Fruit fly (Drosophila melanogaster) whole organism, embryonic: ENCODE data around the gene CG43446.

Source experiments
- Atf-2 ChIP-seq: fragments of 200-800 bp; sonication (Bioruptor generic); optimal IDR thresholded peaks from 2 replicates; lab custom pipeline; 2016; ENCODE audit warnings: missing biosample characterization, missing genetic modification characterization
- CG11247 ChIP-seq: fragments of 200-800 bp; sonication (Bioruptor generic); IDR thresholded peaks from 2 replicates; pipeline ENCODE4 v1.3.6; 2022; ENCODE audit warnings: missing biosample characterization, missing genetic modification characterization
- CG11696 ChIP-seq: fragments of 200-800 bp; sonication (Bioruptor generic); IDR thresholded peaks from 2 replicates; pipeline ENCODE4 v1.3.6; 2022; ENCODE audit warnings: missing biosample characterization, missing genetic modification characterization
- CG13775 ChIP-seq: fragments of 200-800 bp; sonication (Bioruptor generic); optimal IDR thresholded peaks from 3 replicates; lab custom pipeline; 2017; ENCODE audit warnings: missing biosample characterization, mild to moderate bottlenecking, missing genetic modification characterization
- CG14860 ChIP-seq: fragments of 200-800 bp; sonication (Bioruptor generic); IDR thresholded peaks from 3 replicates; pipeline ENCODE4 v1.3.6; 2022; ENCODE audit warnings: missing biosample characterization, missing genetic modification characterization; ENCODE audit not compliant: partially characterized antibody
- CG15514 ChIP-seq: fragments of 200-800 bp; sonication (Bioruptor generic); optimal IDR thresholded peaks from 3 replicates; lab custom pipeline; 2017; ENCODE audit warnings: missing biosample characterization, missing genetic modification characterization, mild to moderate bottlenecking, moderate library complexity, missing genetic modification reagents
- CG15696 ChIP-seq: fragments of 200-800 bp; sonication (Bioruptor generic); optimal IDR thresholded peaks from 2 replicates; lab custom pipeline; 2019; ENCODE audit warnings: missing biosample characterization, mild to moderate bottlenecking, missing genetic modification characterization, moderate library complexity
- CG1603 ChIP-seq: fragments of 200-800 bp; sonication (Bioruptor generic); optimal IDR thresholded peaks from 2 replicates; lab custom pipeline; 2019; ENCODE audit warnings: missing biosample characterization, mild to moderate bottlenecking, missing genetic modification characterization, moderate library complexity
- CG16813 ChIP-seq: fragments of 200-800 bp; sonication (Bioruptor generic); IDR thresholded peaks from 3 replicates; pipeline ENCODE4 v1.3.6; 2022; ENCODE audit warnings: missing biosample characterization, missing genetic modification characterization; ENCODE audit not compliant: partially characterized antibody
- CG16815 ChIP-seq: fragments of 200-800 bp; sonication (Bioruptor generic); optimal IDR thresholded peaks from 3 replicates; lab custom pipeline; 2017; ENCODE audit warnings: missing biosample characterization, mild to moderate bottlenecking, missing genetic modification characterization
- CG2712 ChIP-seq: fragments of 200-800 bp; optimal IDR thresholded peaks from 3 replicates; lab custom pipeline; 2019; ENCODE audit warnings: missing biosample characterization, mild to moderate bottlenecking, missing genetic modification characterization, moderate library complexity
- CG2889 ChIP-seq: fragments of 200-800 bp; sonication (Bioruptor generic); IDR thresholded peaks from 3 replicates; pipeline ENCODE4 v1.3.6; 2022; ENCODE audit warnings: missing biosample characterization, missing genetic modification characterization
- CG3065 ChIP-seq: fragments of 200-800 bp; sonication (Bioruptor generic); optimal IDR thresholded peaks from 2 replicates; lab custom pipeline; 2016; ENCODE audit warnings: missing biosample characterization, missing genetic modification characterization
- CG31441 ChIP-seq: fragments of 200-800 bp; sonication (Bioruptor generic); IDR thresholded peaks from 2 replicates; pipeline ENCODE4 v1.3.6; 2022; ENCODE audit warnings: missing biosample characterization, missing genetic modification characterization
- CG33213 ChIP-seq: fragments of 200-800 bp; sonication (Bioruptor generic); optimal IDR thresholded peaks from 3 replicates; lab custom pipeline; 2016; ENCODE audit warnings: missing biosample characterization, missing genetic modification characterization
- CG4360 ChIP-seq: fragments of 200-800 bp; sonication (Bioruptor generic); IDR thresholded peaks from 2 replicates; pipeline ENCODE4 v1.3.6; 2022; ENCODE audit warnings: missing biosample characterization, missing genetic modification characterization
- CG7963 ChIP-seq: fragments of 200-800 bp; sonication (Bioruptor generic); IDR thresholded peaks from 3 replicates; pipeline ENCODE4 v1.3.6; 2022; ENCODE audit warnings: missing biosample characterization, missing genetic modification characterization; ENCODE audit not compliant: partially characterized antibody
- CTCF ChIP-seq: fragments of 200-800 bp; sonication (Bioruptor generic); optimal IDR thresholded peaks from 2 replicates; lab custom pipeline; 2017; ENCODE audit warnings: missing biosample characterization, mild to moderate bottlenecking, missing genetic modification characterization, moderate library complexity
- Dip3 ChIP-seq: fragments of 200-800 bp; sonication (Bioruptor generic); optimal IDR thresholded peaks from 3 replicates; lab custom pipeline; 2016; ENCODE audit warnings: missing biosample characterization, missing genetic modification characterization
- Eip74EF ChIP-seq, 2 experiments: fragments of 200-800 bp in 1 of 2; fragments of >200 bp in 1 of 2; sonication (Bioruptor generic) in 1 of 2; optimal IDR thresholded peaks; 2 replicates each; lab custom pipeline; 2017 to 2019; ENCODE audit warnings: missing biosample characterization in 2 of 2, missing genetic modification characterization in 2 of 2, mild to moderate bottlenecking in 1 of 2, moderate library complexity in 1 of 2
- Fer1 ChIP-seq: fragments of 200-800 bp; sonication (Bioruptor generic); optimal IDR thresholded peaks from 2 replicates; lab custom pipeline; 2017; ENCODE audit warnings: missing biosample characterization, mild to moderate bottlenecking, missing genetic modification characterization
- Lim3 ChIP-seq: fragments of 200-800 bp; sonication (Bioruptor generic); IDR thresholded peaks from 2 replicates; pipeline ENCODE4 v1.3.6; 2022; ENCODE audit warnings: missing biosample characterization, missing genetic modification characterization
- Lpt ChIP-seq: fragments of >200 bp; optimal IDR thresholded peaks from 2 replicates; lab custom pipeline; 2018; ENCODE audit warnings: missing biosample characterization, missing genetic modification characterization
- Side ChIP-seq: fragments of 200-800 bp; sonication (Bioruptor generic); optimal IDR thresholded peaks from 2 replicates; lab custom pipeline; 2016; ENCODE audit warnings: missing biosample characterization, missing genetic modification characterization
- Sox102F ChIP-seq: fragments of 200-800 bp; sonication (Bioruptor generic); optimal IDR thresholded peaks from 2 replicates; lab custom pipeline; 2018; ENCODE audit warnings: missing biosample characterization, mild to moderate bottlenecking, missing genetic modification characterization, moderate library complexity
- aop ChIP-seq: fragments of 200-800 bp; sonication (Bioruptor generic); IDR thresholded peaks from 2 replicates; pipeline ENCODE4 v1.3.6; 2022; ENCODE audit warnings: missing biosample characterization, missing genetic modification characterization
- bcd ChIP-seq: fragments of 200-800 bp; sonication (Bioruptor generic); optimal IDR thresholded peaks from 2 replicates; lab custom pipeline; 2017; ENCODE audit warnings: missing biosample characterization, mild to moderate bottlenecking, missing genetic modification characterization
- cas ChIP-seq: fragments of 200-800 bp; sonication (Bioruptor generic); IDR thresholded peaks from 2 replicates; pipeline ENCODE4 v1.3.6; 2022; ENCODE audit warnings: missing biosample characterization, missing genetic modification characterization
- cg ChIP-seq: fragments of 200-800 bp; sonication (Bioruptor generic); optimal IDR thresholded peaks from 3 replicates; lab custom pipeline; 2019; ENCODE audit warnings: missing biosample characterization, mild to moderate bottlenecking, missing genetic modification characterization, moderate library complexity
- da ChIP-seq: fragments of 200-800 bp; sonication (Bioruptor generic); optimal IDR thresholded peaks from 2 replicates; lab custom pipeline; 2016; ENCODE audit warnings: missing biosample characterization, missing genetic modification characterization
- dati ChIP-seq: fragments of 200-800 bp; sonication (Bioruptor generic); IDR thresholded peaks from 2 replicates; pipeline ENCODE4 v1.3.6; 2022; ENCODE audit warnings: missing biosample characterization, missing genetic modification characterization
- dimm ChIP-seq: fragments of 200-800 bp; sonication (Bioruptor generic); IDR thresholded peaks from 2 replicates; pipeline ENCODE4 v1.3.6; 2022; ENCODE audit warnings: missing biosample characterization, missing genetic modification characterization
- ems ChIP-seq: fragments of 200-800 bp; sonication (Bioruptor generic); optimal IDR thresholded peaks from 3 replicates; lab custom pipeline; 2016; ENCODE audit warnings: missing biosample characterization, missing genetic modification characterization
- exex ChIP-seq: fragments of 200-800 bp; sonication (Bioruptor generic); optimal IDR thresholded peaks from 4 replicates; lab custom pipeline; 2018; ENCODE audit warnings: missing biosample characterization, mild to moderate bottlenecking, missing genetic modification characterization, moderate library complexity
- eyg ChIP-seq: fragments of 200-800 bp; sonication (Bioruptor generic); optimal IDR thresholded peaks from 3 replicates; lab custom pipeline; 2016; ENCODE audit warnings: missing biosample characterization, missing genetic modification characterization
- grn ChIP-seq: fragments of 200-800 bp; sonication (Bioruptor generic); optimal IDR thresholded peaks from 3 replicates; lab custom pipeline; 2017; ENCODE audit warnings: missing biosample characterization, missing genetic modification characterization
- hb ChIP-seq: fragments of 200-800 bp; sonication (Bioruptor generic); IDR thresholded peaks from 3 replicates; pipeline ENCODE4 v1.3.6; 2022; ENCODE audit warnings: missing biosample characterization, missing genetic modification characterization; ENCODE audit not compliant: partially characterized antibody
- insv ChIP-seq, 2 experiments: fragments of 200-800 bp; sonication (Bioruptor generic); optimal IDR thresholded peaks; 3 replicates each; lab custom pipeline; 2016 to 2018; ENCODE audit warnings: missing biosample characterization in 2 of 2, missing genetic modification characterization in 2 of 2
- kay ChIP-seq: fragments of 200-800 bp; sonication (Bioruptor generic); optimal IDR thresholded peaks from 2 replicates; lab custom pipeline; 2016; ENCODE audit warnings: missing biosample characterization, missing genetic modification characterization
- lbe ChIP-seq: fragments of 200-800 bp; sonication (Bioruptor generic); optimal IDR thresholded peaks from 2 replicates; lab custom pipeline; 2016; ENCODE audit warnings: missing biosample characterization, mild to moderate bottlenecking, missing genetic modification characterization
- pzg ChIP-seq: fragments of 200-800 bp; sonication (Bioruptor generic); optimal IDR thresholded peaks from 3 replicates; lab custom pipeline; 2018; ENCODE audit warnings: missing biosample characterization, mild to moderate bottlenecking, missing genetic modification characterization, moderate library complexity
- salm ChIP-seq: fragments of 200-800 bp; sonication (Bioruptor generic); optimal IDR thresholded peaks from 2 replicates; lab custom pipeline; 2018; ENCODE audit warnings: missing biosample characterization, mild to moderate bottlenecking, missing genetic modification characterization
- sc ChIP-seq, 3 experiments: fragments of >200 bp in 2 of 3; fragments of 200-800 bp in 1 of 3; sonication (Bioruptor generic) in 1 of 3; optimal IDR thresholded peaks; 2 replicates in 2 of 3; 3 replicates in 1 of 3; lab custom pipeline; 2017; ENCODE audit warnings: mild to moderate bottlenecking in 1 of 3, missing biosample characterization in 1 of 3, missing genetic modification characterization in 1 of 3, missing genetic modification reagents in 1 of 3
- schlank ChIP-seq: fragments of 200-800 bp; sonication (Bioruptor generic); optimal IDR thresholded peaks from 2 replicates; lab custom pipeline; 2018; ENCODE audit warnings: missing biosample characterization, mild to moderate bottlenecking, missing genetic modification characterization
- slbo ChIP-seq: fragments of 200-800 bp; sonication (Bioruptor generic); IDR thresholded peaks from 2 replicates; pipeline ENCODE4 v1.3.6; 2022; ENCODE audit warnings: missing biosample characterization, missing genetic modification characterization
- tio ChIP-seq: fragments of 200-800 bp; sonication (Bioruptor generic); optimal IDR thresholded peaks from 2 replicates; lab custom pipeline; 2017; ENCODE audit warnings: missing biosample characterization, missing genetic modification characterization, inconsistent platforms
- unc-4 ChIP-seq: fragments of 200-800 bp; sonication (Bioruptor generic); IDR thresholded peaks from 2 replicates; pipeline ENCODE4 v1.3.6; 2022; ENCODE audit warnings: missing biosample characterization, missing genetic modification characterization; ENCODE audit not compliant: partially characterized antibody
- unpg ChIP-seq: fragments of 200-800 bp; sonication (Bioruptor generic); optimal IDR thresholded peaks from 3 replicates; lab custom pipeline; 2018; ENCODE audit warnings: missing biosample characterization, mild to moderate bottlenecking, missing genetic modification characterization, moderate library complexity
- usp ChIP-seq: fragments of >200 bp; optimal IDR thresholded peaks from 2 replicates; lab custom pipeline; 2017; ENCODE audit warnings: missing biosample characterization, missing genetic modification characterization

The CG43446 gene

dm6 chr3R:20948448-20949174 is 39.1 kb downstream of the CG43446 start, which contains the start of gene Atpalpha (continued):
- TF ChIP-seq exex (tag; lab: Kevin White, UChicago) (no peak), Lpt (GFP tag; lab: Kevin White, UChicago) (no peak), da (no peak), Side (GFP tag; lab: Kevin White, UChicago) (no peak), Sox102F (no peak), salm (tag; lab: Kevin White, UChicago) (peak; percentile 36), CG7963 (peak; percentile 97), unc-4 (GFP tag; lab: Robert Waterston, UW) (peak; percentile 93), Fer1 (peak; percentile 33), Atf-2 (GFP tag; lab: Kevin White, UChicago) (no peak), hb (peak; percentile 97), tio (no peak), pzg (GFP tag; lab: Kevin White, UChicago) (peak; percentile 68), CG1603 (peak; percentile 67), CG33213 (peak; percentile 33), CG4360 (peak; percentile 74), CG31441 (peak; percentile 23; the same call in 1 of the 2 replicates), schlank (no peak), Lim3 (no peak), CG14860 (GFP tag; lab: Robert Waterston, UW) (peak; percentile 94), insv (GFP tag; optimal IDR thresholded peaks at IDR 0.05; lab: Kevin White, UChicago) (peak in 1 of 2 experiments; percentile 42), cg (GFP tag; lab: Kevin White, UChicago) (peak; percentile 71), CTCF (GFP tag; lab: Kevin White, UChicago) (no peak), aop (GFP tag; lab: Robert Waterston, UW) (no peak), usp (GFP tag; lab: Kevin White, UChicago) (no peak), sc (optimal IDR thresholded peaks at IDR 0.05; lab: Kevin White, UChicago) (no peak), sc (GFP tag; optimal IDR thresholded peaks at IDR 0.05; lab: Kevin White, UChicago) (no peak), Dip3 (GFP tag; lab: Kevin White, UChicago) (no peak), CG15696 (no peak), eyg (GFP tag; lab: Kevin White, UChicago) (no peak), CG13775 (GFP tag; lab: Kevin White, UChicago) (peak; percentile 18), CG2712 (peak; percentile 32), slbo (GFP tag; lab: Robert Waterston, UW) (no peak; the same call in 1 of the 2 replicates), CG16813 (GFP tag; lab: Robert Waterston, UW) (peak; percentile 95), CG3065 (no peak), dimm (GFP tag; lab: Robert Waterston, UW) (no peak), CG11247 (GFP tag; lab: Robert Waterston, UW) (no peak), bcd (GFP tag; lab: Kevin White, UChicago) (no peak), grn (GFP tag; lab: Kevin White, UChicago) (no peak), kay (GFP tag; lab: Kevin White, UChicago) (no peak), unpg (GFP tag; lab: Kevin White, UChicago) (peak; percentile 12), CG2889 (GFP tag; lab: Robert Waterston, UW) (no peak), lbe (no peak), cas (GFP tag; lab: Robert Waterston, UW) (no peak), CG16815 (GFP tag; lab: Kevin White, UChicago) (no peak), ems (no peak), Eip74EF (GFP tag; optimal IDR thresholded peaks at IDR 0.05; lab: Kevin White, UChicago) (peak in 1 of 2 experiments; percentile 39), CG11696 (GFP tag; lab: Robert Waterston, UW) (no peak), dati (GFP tag; lab: Robert Waterston, UW) (no peak), CG15514 (GFP tag; lab: Kevin White, UChicago) (peak; percentile 39)
